Worm (Caenorhabditis elegans): ENCODE data around the gene mlc-4.

- TF ChIP-seq sox-2 (GFP tag; IDR thresholded peaks at IDR 0.05): no peak
- no peak for TF ChIP-seq ama-1 (optimal IDR thresholded peaks at IDR 0.05)
- no peak for TF ChIP-seq pat-9 (tag; optimal IDR thresholded peaks at IDR 0.05)
- TF ChIP-seq tbx-7 (tag; optimal IDR thresholded peaks at IDR 0.05): no peak
- no peak for TF ChIP-seq lin-11 (tag; optimal IDR thresholded peaks at IDR 0.05)
- no peak for TF ChIP-seq unc-86 (tag; optimal IDR thresholded peaks at IDR 0.05)
Measured at ce11 chrIII:3405535-3405934, 11.9 kb upstream of the mlc-4 start, which contains the start of gene golg-4.

Data from whole organism, late embryonic.